Worm (Caenorhabditis elegans) whole organism, L3 larva: ENCODE measurements around the gene W03D2.9.
A peak's percentile ranks its signal among the peaks of the same experiment; 100 is the strongest.

Source experiments
- R02D3.7 ChIP-seq: fragments of 150-350 bp; optimal IDR thresholded peaks from 2 replicates; lab custom pipeline; 2014; ENCODE audit warnings: missing biosample characterization, missing genetic modification characterization
- ZK546.5 ChIP-seq: sonication (generic microtip); optimal IDR thresholded peaks from 2 replicates; lab custom pipeline; 2017; ENCODE audit warnings: missing biosample characterization, missing genetic modification characterization
- aly-2 ChIP-seq: fragments of 150-350 bp; optimal IDR thresholded peaks from 2 replicates; lab custom pipeline; 2014; ENCODE audit warnings: missing biosample characterization, missing genetic modification characterization
- ama-1 ChIP-seq: fragments of 150-350 bp; optimal IDR thresholded peaks from 2 replicates; lab custom pipeline; 2018
- ceh-16 ChIP-seq: sonication (generic microtip); optimal IDR thresholded peaks from 2 replicates; lab custom pipeline; 2017; ENCODE audit warnings: missing biosample characterization, missing genetic modification characterization
- ceh-9 ChIP-seq: sonication (generic microtip); optimal IDR thresholded peaks from 2 replicates; lab custom pipeline; 2018; ENCODE audit warnings: missing biosample characterization, missing genetic modification characterization
- daf-12 ChIP-seq: fragments of 150-350 bp; optimal IDR thresholded peaks from 2 replicates; lab custom pipeline; 2014; ENCODE audit warnings: missing biosample characterization, missing genetic modification reagents, missing genetic modification characterization
- egl-5 ChIP-seq: fragments of 150-350 bp; optimal IDR thresholded peaks from 2 replicates; lab custom pipeline; 2017; ENCODE audit warnings: missing biosample characterization, missing genetic modification reagents, missing genetic modification characterization, inconsistent platforms
- elt-1 ChIP-seq: fragments of 150-350 bp; optimal IDR thresholded peaks from 2 replicates; lab custom pipeline; 2014; ENCODE audit warnings: missing biosample characterization, missing genetic modification characterization
- elt-2 ChIP-seq: sonication (generic microtip); optimal IDR thresholded peaks from 2 replicates; lab custom pipeline; 2016; ENCODE audit warnings: missing genetic modification reagents, mild to moderate bottlenecking, missing genetic modification characterization, missing compliant biosample characterization
- elt-3 ChIP-seq, 3 experiments: fragments of 150-350 bp in 1 of 3; sonication (generic microtip) in 2 of 3; optimal IDR thresholded peaks; 2 replicates in 2 of 3; 4 replicates in 1 of 3; lab custom pipeline; 2014 to 2017; ENCODE audit warnings: missing biosample characterization in 3 of 3, missing genetic modification characterization in 3 of 3
- eor-1 ChIP-seq, 2 experiments: fragments of 150-350 bp; optimal IDR thresholded peaks; 2 replicates each; lab custom pipeline; 2014 to 2018; ENCODE audit warnings: missing biosample characterization in 2 of 2, missing genetic modification characterization in 2 of 2
- fkh-10 ChIP-seq: sonication (generic microtip); optimal IDR thresholded peaks from 2 replicates; lab custom pipeline; 2017; ENCODE audit warnings: missing biosample characterization, missing genetic modification reagents, missing genetic modification characterization
- fkh-2 ChIP-seq: fragments of 150-350 bp; optimal IDR thresholded peaks from 2 replicates; lab custom pipeline; 2014; ENCODE audit warnings: missing biosample characterization, missing genetic modification reagents, missing genetic modification characterization
- fos-1 ChIP-seq: fragments of 150-350 bp; optimal IDR thresholded peaks from 2 replicates; lab custom pipeline; 2014; ENCODE audit warnings: missing biosample characterization, missing genetic modification characterization
- hmg-11 ChIP-seq: sonication (generic microtip); optimal IDR thresholded peaks from 2 replicates; lab custom pipeline; 2016; ENCODE audit warnings: missing genetic modification characterization, missing compliant biosample characterization
- jun-1 ChIP-seq: fragments of 150-350 bp; optimal IDR thresholded peaks from 2 replicates; lab custom pipeline; 2014; ENCODE audit warnings: missing biosample characterization, missing genetic modification reagents, missing genetic modification characterization
- lin-15B ChIP-seq: fragments of 150-350 bp; optimal IDR thresholded peaks from 2 replicates; lab custom pipeline; 2014; ENCODE audit warnings: missing biosample characterization, missing genetic modification characterization
- lin-39 ChIP-seq: fragments of 150-350 bp; optimal IDR thresholded peaks from 2 replicates; lab custom pipeline; 2018; ENCODE audit warnings: missing biosample characterization, missing genetic modification reagents, missing genetic modification characterization
- lsy-12 ChIP-seq: sonication (generic microtip); optimal IDR thresholded peaks from 2 replicates; lab custom pipeline; 2016; ENCODE audit warnings: mild to moderate bottlenecking, missing genetic modification characterization, missing compliant biosample characterization
- mdl-1 ChIP-seq: fragments of 150-350 bp; optimal IDR thresholded peaks from 2 replicates; lab custom pipeline; 2014; ENCODE audit warnings: missing biosample characterization, missing genetic modification characterization
- nfya-1 ChIP-seq: sonication (generic microtip); optimal IDR thresholded peaks from 2 replicates; lab custom pipeline; 2017; ENCODE audit warnings: missing genetic modification characterization, mild to moderate bottlenecking, missing compliant biosample characterization, antibody characterized with exemption, moderate library complexity; ENCODE audit not compliant: insufficient read depth
- nhr-237 ChIP-seq: fragments of 150-350 bp; optimal IDR thresholded peaks from 2 replicates; lab custom pipeline; 2014; ENCODE audit warnings: missing biosample characterization, missing genetic modification characterization
- nhr-43 ChIP-seq: sonication (generic microtip); optimal IDR thresholded peaks from 2 replicates; lab custom pipeline; 2016; ENCODE audit warnings: mild to moderate bottlenecking, missing genetic modification characterization, missing compliant biosample characterization; ENCODE audit not compliant: poor library complexity, severe bottlenecking
- nhr-67 ChIP-seq: fragments of 150-350 bp; optimal IDR thresholded peaks from 2 replicates; lab custom pipeline; 2014; ENCODE audit warnings: missing biosample characterization, missing genetic modification characterization
- nhr-76 ChIP-seq: fragments of 150-350 bp; sonication (generic microtip); optimal IDR thresholded peaks from 5 replicates; lab custom pipeline; 2014; ENCODE audit warnings: missing biosample characterization, missing genetic modification characterization
- nhr-77 ChIP-seq: fragments of 150-350 bp; optimal IDR thresholded peaks from 2 replicates; lab custom pipeline; 2014; ENCODE audit warnings: missing biosample characterization, missing genetic modification characterization
- pha-4 ChIP-seq: fragments of 150-350 bp; optimal IDR thresholded peaks from 2 replicates; lab custom pipeline; 2014; ENCODE audit warnings: missing biosample characterization, missing genetic modification reagents, missing genetic modification characterization
- pqm-1 ChIP-seq: fragments of 150-350 bp; optimal IDR thresholded peaks from 2 replicates; lab custom pipeline; 2017; ENCODE audit warnings: missing biosample characterization, missing genetic modification characterization, inconsistent platforms
- skn-1 ChIP-seq: fragments of 150-350 bp; optimal IDR thresholded peaks from 2 replicates; lab custom pipeline; 2014; ENCODE audit warnings: missing biosample characterization, missing genetic modification characterization
- tbx-2 ChIP-seq: sonication (generic microtip); optimal IDR thresholded peaks from 2 replicates; lab custom pipeline; 2016; ENCODE audit warnings: mild to moderate bottlenecking, missing genetic modification characterization, missing compliant biosample characterization
- unc-39 ChIP-seq: sonication (generic microtip); optimal IDR thresholded peaks from 4 replicates; lab custom pipeline; 2017; ENCODE audit warnings: missing biosample characterization, missing genetic modification characterization
- unc-62 ChIP-seq: fragments of 150-350 bp; sonication (generic microtip); optimal IDR thresholded peaks from 4 replicates; lab custom pipeline; 2014; ENCODE audit warnings: missing biosample characterization, missing genetic modification reagents, missing genetic modification characterization
- zag-1 ChIP-seq: fragments of 150-350 bp; optimal IDR thresholded peaks from 2 replicates; lab custom pipeline; 2014; ENCODE audit warnings: missing biosample characterization, missing genetic modification characterization
- ztf-11 ChIP-seq: fragments of 150-350 bp; optimal IDR thresholded peaks from 2 replicates; lab custom pipeline; 2014; ENCODE audit warnings: missing biosample characterization, missing genetic modification characterization
- ztf-4 ChIP-seq: fragments of 150-350 bp; optimal IDR thresholded peaks from 2 replicates; lab custom pipeline; 2014; ENCODE audit warnings: missing biosample characterization, missing genetic modification characterization

W03D2.9 gene

DNA sequence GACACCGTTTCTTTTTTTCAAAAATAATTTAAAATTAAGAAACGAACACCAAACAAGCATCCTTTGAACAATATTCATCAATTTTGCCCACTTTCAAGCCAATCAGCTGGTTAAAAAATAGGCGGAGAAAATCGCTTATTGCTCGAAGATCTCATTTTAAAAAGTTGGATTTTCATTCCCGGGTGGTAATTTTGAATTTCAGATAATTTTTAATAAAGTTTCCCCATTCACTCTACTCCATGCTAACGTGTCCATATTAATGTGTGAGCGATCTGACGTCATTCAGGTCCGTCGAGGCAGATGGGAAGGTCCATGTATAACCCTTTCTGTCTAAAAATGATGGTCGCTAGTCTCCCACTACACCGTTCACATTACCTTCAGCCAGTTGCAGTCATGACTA is 6.0 kb downstream of the W03D2.9 start, which contains the start of gene fbxb-55:
fbxb-55 (plus strand) TSS at position 301 of the 400 bp plus-strand sequence.
- no peak for TF ChIP-seq fkh-2 (tag; lab: Kevin White, UChicago)
- TF ChIP-seq eor-1 (tag; optimal IDR thresholded peaks at IDR 0.05; lab: Kevin White, UChicago), result no peak
- TF ChIP-seq elt-3 (tag; optimal IDR thresholded peaks at IDR 0.05; lab: Kevin White, UChicago), result no peak
- TF ChIP-seq unc-62, result no peak
- TF ChIP-seq jun-1 (tag; lab: Kevin White, UChicago), result no peak
- TF ChIP-seq nfya-1 (tag; lab: Kevin White, UChicago), result no peak
- no peak for TF ChIP-seq aly-2
- no peak for TF ChIP-seq daf-12 (tag; lab: Kevin White, UChicago)
- TF ChIP-seq lin-39 (tag; lab: Kevin White, UChicago), result no peak
- TF ChIP-seq unc-39 (tag; lab: Kevin White, UChicago), result no peak
- TF ChIP-seq ceh-9 (tag; lab: Kevin White, UChicago), result no peak
- no peak for TF ChIP-seq ztf-4 (tag; lab: Kevin White, UChicago)
- TF ChIP-seq nhr-67 (tag; lab: Kevin White, UChicago), result no peak
- TF ChIP-seq nhr-76 (tag; lab: Kevin White, UChicago), result no peak
- TF ChIP-seq pha-4 (tag; lab: Kevin White, UChicago), result no peak
- no peak for TF ChIP-seq fkh-10 (GFP tag; lab: Kevin White, UChicago)
- no peak for TF ChIP-seq ceh-16
- TF ChIP-seq nhr-77 (tag; lab: Kevin White, UChicago), result no peak

DNA sequence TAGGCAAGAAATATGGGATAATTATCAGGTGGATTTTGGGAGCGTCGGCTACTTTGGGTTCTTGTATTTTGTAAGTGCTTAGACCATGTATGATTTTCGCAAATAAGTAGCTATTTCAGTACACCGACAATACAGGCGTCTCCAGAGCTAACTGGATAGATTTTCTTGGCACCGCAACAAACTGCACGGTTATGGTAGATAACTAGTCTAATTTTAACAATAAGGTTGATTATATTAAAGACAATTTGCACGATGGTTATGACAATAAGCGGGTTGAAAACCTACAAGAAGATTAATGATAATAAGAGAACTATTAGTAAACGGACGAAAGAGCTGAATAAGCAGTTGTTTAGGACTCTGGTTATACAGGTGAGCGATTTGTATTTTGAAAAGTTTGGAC is 7.2 kb downstream of the W03D2.9 start:
- TF ChIP-seq R02D3.7 (tag; lab: Kevin White, UChicago) (no peak), fkh-2 (tag; lab: Kevin White, UChicago) (no peak), elt-1 (tag; lab: Kevin White, UChicago) (no peak), jun-1 (tag; lab: Kevin White, UChicago) (no peak), pha-4 (tag; lab: Kevin White, UChicago) (no peak), hmg-11 (no peak), nhr-67 (tag; lab: Kevin White, UChicago) (no peak), nhr-77 (tag; lab: Kevin White, UChicago) (no peak)

DNA sequence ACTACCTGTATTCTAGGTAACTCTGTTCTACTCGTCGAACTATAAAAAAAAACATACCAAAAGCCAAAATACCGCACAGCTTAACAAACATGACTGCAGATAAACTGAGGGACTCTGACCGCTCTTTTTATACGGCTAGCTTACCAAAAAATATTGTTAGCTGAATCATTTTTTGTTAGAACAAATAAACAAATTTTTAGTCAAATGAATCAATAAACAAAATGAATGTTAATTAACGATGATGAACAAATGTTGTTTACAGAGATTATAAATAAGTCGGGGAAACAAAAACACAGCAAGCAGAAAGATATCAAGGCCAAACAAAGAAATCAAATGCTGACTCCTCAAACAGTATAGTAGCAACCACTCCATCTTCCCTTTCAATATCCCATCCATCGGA is 10.9 kb downstream of the W03D2.9 start, which contains the start of gene ilys-6:
ilys-6 (minus strand) TSS at position 101 of the 400 bp plus-strand sequence.
- TF ChIP-seq nhr-43 (tag; lab: Kevin White, UChicago) (no peak), ceh-16 (no peak), ZK546.5 (tag; lab: Kevin White, UChicago) (no peak)

DNA sequence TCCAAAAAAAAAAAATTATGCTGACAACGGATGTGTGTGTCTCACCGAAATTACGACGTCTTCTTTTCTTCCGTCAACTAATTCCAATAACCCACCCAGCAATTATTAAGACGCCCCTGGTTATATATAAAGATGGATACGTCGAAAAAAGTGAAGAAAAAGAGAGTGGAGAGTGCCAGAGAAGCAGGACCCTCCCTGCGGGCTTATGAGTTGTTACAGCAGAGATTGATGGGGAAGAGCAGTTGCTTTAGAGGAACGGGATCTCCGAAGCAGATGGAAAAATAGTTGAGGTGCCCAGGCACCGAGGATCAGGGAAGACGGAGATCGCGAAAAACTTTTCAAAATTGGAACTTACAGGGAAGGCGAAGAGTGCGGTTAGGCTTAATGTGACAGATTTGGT is 19.2 kb downstream of the W03D2.9 start:
- no peak for TF ChIP-seq egl-5 (tag; lab: Kevin White, UChicago)
- no peak for TF ChIP-seq mdl-1 (tag; lab: Kevin White, UChicago)

DNA sequence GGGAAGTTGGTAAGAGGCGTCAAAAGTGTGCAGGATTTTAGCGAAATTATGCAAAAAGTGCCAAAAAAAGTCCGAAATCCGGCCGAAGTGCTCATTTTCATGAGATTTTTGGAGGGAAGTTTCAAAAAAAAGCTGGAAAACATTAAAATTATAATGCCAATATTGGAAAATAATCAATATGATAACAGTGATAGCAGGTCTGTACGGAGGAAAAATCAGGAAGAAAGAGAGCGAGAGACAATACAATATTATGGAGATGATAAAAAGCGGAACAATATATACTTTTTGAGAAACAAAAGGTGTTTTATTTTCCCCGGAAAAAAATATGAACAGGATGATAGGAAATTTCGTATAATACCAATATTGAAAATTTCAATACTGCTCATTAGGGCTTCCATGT is 21.1 kb downstream of the W03D2.9 start:
- no peak for TF ChIP-seq egl-5 (tag; lab: Kevin White, UChicago)
- TF ChIP-seq eor-1 (tag; optimal IDR thresholded peaks at IDR 0.05; lab: Kevin White, UChicago), result no peak
- no peak for TF ChIP-seq nhr-237 (tag; lab: Kevin White, UChicago)
- peak; percentile 51 for TF ChIP-seq elt-2
- TF ChIP-seq nhr-67 (tag; lab: Kevin White, UChicago), result no peak

DNA sequence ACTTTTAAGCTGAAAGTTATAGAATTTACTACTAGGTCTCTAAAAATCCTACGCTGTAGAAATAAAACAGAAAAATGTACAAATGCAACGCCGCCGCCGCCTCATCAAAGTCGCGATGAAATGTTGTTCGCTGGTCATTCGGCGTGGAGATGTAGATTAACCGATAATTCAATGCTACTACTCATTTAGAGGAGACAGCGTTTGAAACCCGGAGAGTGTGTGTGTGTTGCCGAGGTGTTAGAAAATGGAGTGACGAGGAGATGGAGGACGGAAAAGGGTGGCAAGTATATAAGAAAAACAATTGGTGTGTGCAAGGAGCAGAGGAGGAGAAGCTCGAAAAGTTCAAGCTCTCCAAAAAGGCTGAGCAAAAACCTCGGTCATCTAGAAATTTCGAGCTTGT is 22.2 kb downstream of the W03D2.9 start:
- TF ChIP-seq ama-1 (lab: Kevin White, UChicago) (no peak), nhr-43 (tag; lab: Kevin White, UChicago) (no peak), hmg-11 (no peak), skn-1 (tag; lab: Kevin White, UChicago) (no peak), nhr-76 (tag; lab: Kevin White, UChicago) (no peak), mdl-1 (tag; lab: Kevin White, UChicago) (no peak), ztf-11 (tag; lab: Kevin White, UChicago) (no peak), tbx-2 (tag; lab: Kevin White, UChicago) (no peak), lin-15B (tag; lab: Kevin White, UChicago) (no peak), aly-2 (no peak), elt-2 (no peak), unc-39 (tag; lab: Kevin White, UChicago) (no peak), elt-3 (tag; optimal IDR thresholded peaks at IDR 0.05; lab: Kevin White, UChicago) (no peak), fkh-10 (GFP tag; lab: Kevin White, UChicago) (no peak), fos-1 (no peak), pqm-1 (tag; lab: Kevin White, UChicago) (no peak), nhr-237 (tag; lab: Kevin White, UChicago) (no peak), lsy-12 (tag; lab: Kevin White, UChicago) (no peak), zag-1 (tag; lab: Kevin White, UChicago) (no peak)
